Fruit fly (Drosophila melanogaster): ENCODE data around the gene Strip.

- TF ChIP-seq h (GFP tag; optimal IDR thresholded peaks at IDR 0.05) (no peak), Hr78 (GFP tag; optimal IDR thresholded peaks at IDR 0.05) (no peak), fru (GFP tag; optimal IDR thresholded peaks at IDR 0.05) (peak; percentile 76), HLH106 (tag; optimal IDR thresholded peaks at IDR 0.05) (peak; percentile 77)
Measured at dm6 chr3L:3319223-3319643, 9.4 kb downstream of the Strip start, which contains the start of the genes PIG-C, CG12016 and Dpm2.

Measured in whole organism, wandering third instar larva.